Worm (Caenorhabditis elegans): ENCODE data around the gene maoc-1.

maoc-1 gene

ce11 chrII:7151969-7152631 lies 44.0 kb upstream of the maoc-1 start, which contains the start of gene fust-1 (continued):
- TF ChIP-seq nhr-28 (tag; optimal IDR thresholded peaks at IDR 0.05) (peak; percentile 87), ctbp-1 (GFP tag; IDR thresholded peaks at IDR 0.05) (peak; percentile 94), nhr-41 (GFP tag; IDR thresholded peaks at IDR 0.05) (peak; percentile 61; the same call in 1 of the 2 replicates), tra-1 (GFP tag; IDR thresholded peaks at IDR 0.05) (peak; percentile 91), Y48G9A.11 (GFP tag; IDR thresholded peaks at IDR 0.05) (peak; percentile 91), mdl-1 (tag; optimal IDR thresholded peaks at IDR 0.05) (peak in 1 of 2 experiments; percentile 68), snpc-1.2 (GFP tag; IDR thresholded peaks at IDR 0.05) (peak; percentile 78), nhr-42 (GFP tag; IDR thresholded peaks at IDR 0.05) (peak; percentile 93), ceh-82 (tag; optimal IDR thresholded peaks at IDR 0.05) (no peak), egl-43 (GFP tag; IDR thresholded peaks at IDR 0.05) (peak; percentile 88), unc-62 (GFP tag; optimal IDR thresholded peaks at IDR 0.05 in 1 of 2) (peak in 1 of 2 experiments; percentile 90), unc-62 (tag; optimal IDR thresholded peaks at IDR 0.05) (no peak), nhr-76 (tag; optimal IDR thresholded peaks at IDR 0.05) (peak; percentile 71), arid-1 (GFP tag; conservative IDR thresholded peaks at IDR 0.05) (peak; percentile 96), rbr-2 (tag; optimal IDR thresholded peaks at IDR 0.05) (peak; percentile 96), nhr-10 (tag; optimal IDR thresholded peaks at IDR 0.05) (peak; percentile 6), ceh-28 (tag; optimal IDR thresholded peaks at IDR 0.05) (no peak), D1046.2 (GFP tag; IDR thresholded peaks at IDR 0.05) (peak; percentile 74; the same call in 1 of the 2 replicates), hlh-30 (tag; optimal IDR thresholded peaks at IDR 0.05; ENCODE audit: insufficient read depth) (peak; percentile 83), zip-2 (tag; optimal IDR thresholded peaks at IDR 0.05) (peak; percentile 76), F49E8.2 (tag; optimal IDR thresholded peaks at IDR 0.05; ENCODE audit: borderline replicate concordance) (peak; percentile 90), nhr-102 (tag; optimal IDR thresholded peaks at IDR 0.05) (peak; percentile 94), vab-7 (GFP tag; IDR thresholded peaks at IDR 0.05) (0 out of 2 replicates have a peak, but pooled peaks have one; percentile 49), ztf-7 (tag; optimal IDR thresholded peaks at IDR 0.05) (peak; percentile 84), R02D3.7 (tag; optimal IDR thresholded peaks at IDR 0.05) (no peak), lin-1 (GFP tag; IDR thresholded peaks at IDR 0.05) (peak; percentile 89), F44E2.7 (GFP tag; IDR thresholded peaks at IDR 0.05) (peak; percentile 67; the same call in 1 of the 2 replicates), Y5F2A.4 (GFP tag; optimal IDR thresholded peaks at IDR 0.05) (peak; percentile 21), daf-12 (tag; optimal IDR thresholded peaks at IDR 0.05) (no peak), hmg-1.1 (GFP tag; IDR thresholded peaks at IDR 0.05) (peak; percentile 94), nhr-111 (GFP tag; optimal IDR thresholded peaks at IDR 0.05) (no peak), dpl-1 (GFP tag; optimal IDR thresholded peaks at IDR 0.05) (peak; percentile 90), F37D6.2 (tag; optimal IDR thresholded peaks at IDR 0.05) (peak; percentile 86), skn-1 (tag; optimal IDR thresholded peaks at IDR 0.05) (peak; percentile 87), lin-15B (tag; optimal IDR thresholded peaks at IDR 0.05) (peak; percentile 63), zfp-3 (GFP tag; conservative IDR thresholded peaks at IDR 0.05) (peak; percentile 85), daf-19 (GFP tag; conservative IDR thresholded peaks at IDR 0.05) (no peak), ceh-20 (GFP tag; IDR thresholded peaks at IDR 0.05) (peak; percentile 94)

DNA sequence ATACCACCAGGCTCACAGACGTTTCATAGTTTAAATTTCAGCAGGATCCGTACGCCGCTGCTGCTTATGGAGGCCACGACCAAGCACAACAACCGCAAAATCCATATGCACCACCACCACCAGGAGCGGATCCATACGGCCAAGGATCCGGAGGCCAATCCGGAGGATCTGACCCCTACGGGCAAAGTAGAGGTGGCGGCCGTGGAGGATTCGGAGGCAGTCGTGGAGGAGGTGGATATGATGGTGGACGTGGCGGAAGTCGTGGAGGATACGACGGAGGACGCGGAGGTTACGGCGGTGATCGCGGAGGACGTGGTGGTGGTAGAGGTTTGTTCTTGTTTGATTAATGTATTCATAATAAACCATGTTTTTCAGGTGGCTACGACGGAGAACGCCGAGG lies 43.0 kb upstream of the maoc-1 start:
- peak; percentile 89 for TF ChIP-seq set-16 (GFP tag; IDR thresholded peaks at IDR 0.05)

ce11 chrII:7154711-7155110 lies 41.4 kb upstream of the maoc-1 start:
- TF ChIP-seq set-16 (GFP tag; IDR thresholded peaks at IDR 0.05) (peak; percentile 96), nhr-25 (tag; optimal IDR thresholded peaks at IDR 0.05; ENCODE audit: borderline replicate concordance, insufficient read depth) (no peak)

Data from whole organism, L4 larva.